Fruit fly (Drosophila melanogaster) whole organism, adult: ENCODE results near the gene CG13640.

ENCODE experiments used
- CG12768 ChIP-seq: fragments of 200-800 bp; sonication (Bioruptor generic); optimal IDR thresholded peaks from 2 replicates; lab custom pipeline; 2017; ENCODE audit warnings: missing biosample characterization, missing genetic modification characterization, mild to moderate bottlenecking, moderate library complexity, missing genetic modification reagents
- CG14711 ChIP-seq: fragments of 200-800 bp; sonication (Bioruptor generic); optimal IDR thresholded peaks from 2 replicates; lab custom pipeline; 2018; ENCODE audit warnings: missing biosample characterization, mild to moderate bottlenecking, missing genetic modification characterization, moderate library complexity
- CG5204 ChIP-seq: fragments of 200-800 bp; sonication (Bioruptor generic); optimal IDR thresholded peaks from 2 replicates; lab custom pipeline; 2016; ENCODE audit warnings: missing biosample characterization, missing genetic modification characterization
- CG7045 ChIP-seq: fragments of 200-800 bp; sonication (Bioruptor generic); optimal IDR thresholded peaks from 2 replicates; lab custom pipeline; 2017; ENCODE audit warnings: missing biosample characterization, mild to moderate bottlenecking, missing genetic modification characterization
- Clk ChIP-seq: fragments of 200-800 bp; sonication (Bioruptor generic); optimal IDR thresholded peaks from 2 replicates; lab custom pipeline; 2017; ENCODE audit warnings: missing biosample characterization, missing genetic modification characterization
- Crg-1 ChIP-seq: fragments of 200-800 bp; sonication (Bioruptor generic); optimal IDR thresholded peaks from 2 replicates; lab custom pipeline; 2016; ENCODE audit warnings: missing biosample characterization, missing genetic modification characterization
- Hr96 ChIP-seq: fragments of 200-800 bp; sonication (Bioruptor generic); optimal IDR thresholded peaks from 2 replicates; lab custom pipeline; 2016; ENCODE audit warnings: missing biosample characterization, missing genetic modification characterization
- Mnt ChIP-seq: fragments of 200-800 bp; sonication (Bioruptor generic); optimal IDR thresholded peaks from 2 replicates; lab custom pipeline; 2016; ENCODE audit warnings: missing biosample characterization, mild to moderate bottlenecking, missing genetic modification characterization
- cic ChIP-seq: fragments of 200-800 bp; sonication (Bioruptor generic); optimal IDR thresholded peaks from 2 replicates; lab custom pipeline; 2017; ENCODE audit warnings: missing biosample characterization, mild to moderate bottlenecking, missing genetic modification characterization, moderate library complexity
- cnc ChIP-seq, 2 experiments: fragments of >200 bp; optimal IDR thresholded peaks; 2 replicates each; lab custom pipeline; 2017
- kay ChIP-seq: fragments of 200-800 bp; sonication (Bioruptor generic); peaks from one replicate; lab custom pipeline; 2016; ENCODE audit warnings: missing biosample characterization, missing genetic modification characterization, borderline replicate concordance
- ovo ChIP-seq: fragments of 200-800 bp; sonication (Bioruptor generic); optimal IDR thresholded peaks from 2 replicates; lab custom pipeline; 2016; ENCODE audit warnings: missing biosample characterization, missing genetic modification characterization
- pad ChIP-seq: fragments of 200-800 bp; sonication (Bioruptor generic); optimal IDR thresholded peaks from 3 replicates; lab custom pipeline; 2017; ENCODE audit warnings: missing biosample characterization, missing genetic modification characterization, mild to moderate bottlenecking, moderate library complexity, missing genetic modification reagents
- tj ChIP-seq: fragments of 200-800 bp; sonication (Bioruptor generic); optimal IDR thresholded peaks from 3 replicates; lab custom pipeline; 2017; ENCODE audit warnings: missing biosample characterization, mild to moderate bottlenecking, missing genetic modification characterization, moderate library complexity

DNA sequence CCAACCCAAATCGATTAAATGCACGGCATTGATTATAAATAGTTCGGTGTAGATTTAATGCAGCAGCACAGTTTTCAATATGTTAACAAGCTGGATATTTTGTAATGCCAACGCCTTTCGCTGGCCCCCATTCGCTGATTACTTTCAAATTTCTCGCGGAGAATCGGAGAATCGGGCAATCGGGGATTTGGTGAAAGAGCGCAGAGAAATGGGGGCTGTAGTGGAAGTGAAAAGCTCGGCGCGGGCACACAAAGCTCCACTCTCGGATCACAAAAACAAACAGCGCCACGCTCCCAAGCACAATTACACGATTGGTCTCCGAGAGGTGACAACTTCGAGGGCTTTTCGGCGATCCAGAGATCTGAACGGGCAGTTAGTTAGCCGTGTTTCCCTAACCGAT is 20.3 kb downstream of the CG13640 start, which contains the start of gene Esp:
- no peak for TF ChIP-seq CG5204 (GFP tag; lab: Kevin White, UChicago)
- TF ChIP-seq kay (GFP tag; lab: Kevin White, UChicago) = no peak
- TF ChIP-seq pad (GFP tag; lab: Kevin White, UChicago) = no peak
- no peak for TF ChIP-seq Hr96 (GFP tag; lab: Kevin White, UChicago)
- TF ChIP-seq Clk (GFP tag; lab: Kevin White, UChicago) = no peak
- no peak for TF ChIP-seq cic
- no peak for TF ChIP-seq Mnt
- TF ChIP-seq CG7045 (GFP tag; lab: Kevin White, UChicago) = no peak
- TF ChIP-seq ovo (GFP tag; lab: Kevin White, UChicago) = no peak
- no peak for TF ChIP-seq cnc (optimal IDR thresholded peaks at IDR 0.05; lab: Kevin White, UChicago)
- TF ChIP-seq Crg-1 (GFP tag; lab: Kevin White, UChicago) = no peak
- TF ChIP-seq tj (GFP tag; lab: Kevin White, UChicago) = no peak
- TF ChIP-seq CG14711 (tag; lab: Kevin White, UChicago) = no peak
- no peak for TF ChIP-seq CG12768
